Worm (Caenorhabditis elegans) whole organism, midembryonic: ENCODE results near the gene damt-1.

Experiments
- T22C8.4 ChIP-seq: fragments of 200-800 bp; sonication (Bioruptor generic); IDR thresholded peaks from 2 replicates; pipeline ENCODE4 v1.3.6; 2022; ENCODE audit warnings: missing genetic modification characterization, missing compliant biosample characterization
- cog-1 ChIP-seq: sonication (generic microtip); optimal IDR thresholded peaks from 2 replicates; lab custom pipeline; 2016; ENCODE audit warnings: missing genetic modification characterization, missing compliant biosample characterization
- flt-1 ChIP-seq: fragments of 200-800 bp; sonication (Bioruptor generic); IDR thresholded peaks from 2 replicates; pipeline ENCODE4 v1.3.6; 2022; ENCODE audit warnings: missing genetic modification characterization, missing compliant biosample characterization
- klf-2 ChIP-seq: fragments of 200-800 bp; sonication (Bioruptor generic); conservative IDR thresholded peaks from 2 replicates; pipeline ENCODE4 v1.3.6; 2022; ENCODE audit warnings: missing genetic modification reagents, missing genetic modification characterization, missing compliant biosample characterization
- med-1 ChIP-seq: sonication (generic microtip); optimal IDR thresholded peaks from 2 replicates; lab custom pipeline; 2017; ENCODE audit warnings: missing genetic modification characterization, mild to moderate bottlenecking, missing compliant biosample characterization, antibody characterized with exemption, missing genetic modification reagents; ENCODE audit not compliant: insufficient read depth
- ref-1 ChIP-seq: fragments of 200-800 bp; sonication (Bioruptor generic); conservative IDR thresholded peaks from 2 replicates; pipeline ENCODE4 v1.3.6; 2022; ENCODE audit warnings: missing genetic modification reagents, missing genetic modification characterization, missing compliant biosample characterization
- tab-1 ChIP-seq: fragments of 200-800 bp; sonication (Bioruptor generic); IDR thresholded peaks from 2 replicates; pipeline ENCODE4 v1.3.6; 2022; ENCODE audit warnings: missing genetic modification characterization, missing compliant biosample characterization
- ztf-23 ChIP-seq: fragments of 200-800 bp; sonication (Bioruptor generic); IDR thresholded peaks from 2 replicates; pipeline ENCODE4 v1.3.6; 2022; ENCODE audit warnings: missing genetic modification reagents, missing genetic modification characterization, missing compliant biosample characterization
- ztf-29 ChIP-seq: fragments of 200-800 bp; sonication (Bioruptor generic); IDR thresholded peaks from 2 replicates; pipeline ENCODE4 v1.3.6; 2022; ENCODE audit warnings: missing genetic modification reagents, missing genetic modification characterization, missing compliant biosample characterization

Gene damt-1

ce11 chrII:5725094-5725493, 5.1 kb downstream of the damt-1 start:
- TF ChIP-seq tab-1 (no peak), flt-1 (no peak), med-1 (GFP tag; lab: Kevin White, UChicago) (no peak), ztf-29 (no peak), T22C8.4 (GFP tag; lab: Robert Waterston, UW) (no peak), cog-1 (no peak), klf-2 (GFP tag; lab: Robert Waterston, UW) (no peak), ztf-23 (no peak), ref-1 (no peak)

- TF ChIP-seq klf-2 (GFP tag; lab: Robert Waterston, UW) (no peak), ztf-23 (no peak), med-1 (GFP tag; lab: Kevin White, UChicago) (no peak), ztf-29 (no peak), tab-1 (no peak), cog-1 (no peak), T22C8.4 (GFP tag; lab: Robert Waterston, UW) (no peak), ref-1 (no peak), flt-1 (no peak)
These were observed 7.8 kb downstream of the damt-1 start, which contains the start of gene rab-3 for ce11 chrII:5727707-5728106. Gene rab-3 (minus strand): TSS chrII:5727853.

ce11 chrII:5730343-5731083, 10.6 kb downstream of the damt-1 start, which contains the start of the genes C18A3.7 and C18A3.11:
Gene C18A3.7 (minus strand): TSS chrII:5730443.
Gene C18A3.11 (plus strand): TSS chrII:5731033.
- TF ChIP-seq klf-2 (GFP tag; lab: Robert Waterston, UW), result no peak
- TF ChIP-seq cog-1, result no peak
- TF ChIP-seq tab-1, result no peak
- TF ChIP-seq ztf-29, result no peak
- TF ChIP-seq med-1 (GFP tag; lab: Kevin White, UChicago), result no peak
- TF ChIP-seq ref-1, result no peak
- TF ChIP-seq flt-1, result no peak
- TF ChIP-seq T22C8.4 (GFP tag; lab: Robert Waterston, UW), result no peak
- TF ChIP-seq ztf-23, result no peak

ce11 chrII:5734883-5735282, 14.9 kb downstream of the damt-1 start:
- TF ChIP-seq med-1 (GFP tag; lab: Kevin White, UChicago) (no peak), ref-1 (no peak)

- TF ChIP-seq med-1 (GFP tag; lab: Kevin White, UChicago), result no peak
- no peak for TF ChIP-seq ztf-23
- no peak for TF ChIP-seq ztf-29
- no peak for TF ChIP-seq T22C8.4 (GFP tag; lab: Robert Waterston, UW)
- TF ChIP-seq flt-1, result no peak
- TF ChIP-seq cog-1, result no peak
- no peak for TF ChIP-seq klf-2 (GFP tag; lab: Robert Waterston, UW)
- TF ChIP-seq ref-1, result no peak
- TF ChIP-seq tab-1, result no peak
These were observed 15.8 kb downstream of the damt-1 start for ce11 chrII:5735744-5736143.

- TF ChIP-seq med-1 (GFP tag; lab: Kevin White, UChicago) (no peak), ref-1 (no peak), tab-1 (no peak), ztf-29 (no peak), cog-1 (no peak), klf-2 (GFP tag; lab: Robert Waterston, UW) (no peak), T22C8.4 (GFP tag; lab: Robert Waterston, UW) (no peak), ztf-23 (no peak)
These were observed 16.7 kb downstream of the damt-1 start for ce11 chrII:5736599-5736998.

- TF ChIP-seq ztf-23, result no peak
- no peak for TF ChIP-seq ztf-29
- no peak for TF ChIP-seq med-1 (GFP tag; lab: Kevin White, UChicago)
- TF ChIP-seq flt-1, result no peak
- TF ChIP-seq cog-1, result no peak
- no peak for TF ChIP-seq T22C8.4 (GFP tag; lab: Robert Waterston, UW)
- TF ChIP-seq tab-1, result no peak
- no peak for TF ChIP-seq ref-1
- TF ChIP-seq klf-2 (GFP tag; lab: Robert Waterston, UW), result no peak
These were observed 18.8 kb downstream of the damt-1 start, which contains the start of gene hlh-14 for ce11 chrII:5738795-5739194. Gene hlh-14 (minus strand): TSS chrII:5738895.

ce11 chrII:5742767-5743166, 22.8 kb downstream of the damt-1 start:
- TF ChIP-seq ref-1 (no peak), cog-1 (no peak), tab-1 (no peak), med-1 (GFP tag; lab: Kevin White, UChicago) (no peak), T22C8.4 (GFP tag; lab: Robert Waterston, UW) (no peak), klf-2 (GFP tag; lab: Robert Waterston, UW) (no peak), ztf-23 (no peak), ztf-29 (no peak), flt-1 (no peak)

ce11 chrII:5744342-5744741, 24.4 kb downstream of the damt-1 start:
- TF ChIP-seq cog-1 (no peak), T22C8.4 (GFP tag; lab: Robert Waterston, UW) (no peak), klf-2 (GFP tag; lab: Robert Waterston, UW) (no peak), med-1 (GFP tag; lab: Kevin White, UChicago) (no peak), ztf-23 (no peak), ztf-29 (no peak), ref-1 (no peak), tab-1 (no peak), flt-1 (no peak)

ce11 chrII:5745088-5745487, 25.1 kb downstream of the damt-1 start, which contains the start of gene F10C1.9:
Gene F10C1.9 (minus strand): TSS chrII:5745284.
- TF ChIP-seq klf-2 (GFP tag; lab: Robert Waterston, UW) (no peak), ztf-29 (no peak), tab-1 (no peak), T22C8.4 (GFP tag; lab: Robert Waterston, UW) (no peak), ztf-23 (no peak), ref-1 (no peak), cog-1 (no peak), flt-1 (no peak), med-1 (GFP tag; lab: Kevin White, UChicago) (no peak)
